Worm (Caenorhabditis elegans): Measurements from ENCODE around the gene F54H12.7.

The F54H12.7 gene

DNA sequence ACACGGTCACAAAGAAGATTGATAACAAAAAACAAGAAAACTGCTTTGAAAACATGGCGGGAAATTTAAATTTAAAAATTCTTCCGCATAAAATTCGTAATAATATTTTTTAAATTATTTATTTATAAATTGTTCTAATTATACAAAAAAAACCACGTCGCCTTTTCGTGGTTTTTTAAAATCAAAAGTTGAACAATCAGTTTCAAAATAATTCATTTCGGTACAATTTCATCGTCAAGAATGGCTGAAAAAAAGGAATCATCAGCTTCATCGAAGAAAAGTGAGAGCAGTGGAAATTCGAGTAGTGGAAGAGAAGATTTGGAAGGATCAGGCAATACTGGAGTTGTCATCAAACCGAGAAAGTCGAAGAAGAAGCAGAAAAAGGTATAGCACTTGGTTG, at the start of gene F54H12.7, which contains the start of gene F54H12.8:
Gene F54H12.7, plus strand, starts transcription at position 229 of the 400 bp plus-strand sequence.
Gene F54H12.8, minus strand, starts transcription at position 101 of the 400 bp plus-strand sequence.
- TF ChIP-seq mab-5 (tag; optimal IDR thresholded peaks at IDR 0.05) (no peak), nhr-28 (tag; optimal IDR thresholded peaks at IDR 0.05) (no peak), elt-1 (tag; optimal IDR thresholded peaks at IDR 0.05; ENCODE audit: borderline replicate concordance, insufficient read depth) (no peak), nhr-237 (tag; optimal IDR thresholded peaks at IDR 0.05) (no peak), nhr-12 (tag; optimal IDR thresholded peaks at IDR 0.05) (no peak), ceh-43 (GFP tag; optimal IDR thresholded peaks at IDR 0.05) (no peak), nhr-2 (tag; optimal IDR thresholded peaks at IDR 0.05) (no peak), lsy-2 (tag; optimal IDR thresholded peaks at IDR 0.05) (no peak), mep-1 (tag; optimal IDR thresholded peaks at IDR 0.05) (no peak)

DNA sequence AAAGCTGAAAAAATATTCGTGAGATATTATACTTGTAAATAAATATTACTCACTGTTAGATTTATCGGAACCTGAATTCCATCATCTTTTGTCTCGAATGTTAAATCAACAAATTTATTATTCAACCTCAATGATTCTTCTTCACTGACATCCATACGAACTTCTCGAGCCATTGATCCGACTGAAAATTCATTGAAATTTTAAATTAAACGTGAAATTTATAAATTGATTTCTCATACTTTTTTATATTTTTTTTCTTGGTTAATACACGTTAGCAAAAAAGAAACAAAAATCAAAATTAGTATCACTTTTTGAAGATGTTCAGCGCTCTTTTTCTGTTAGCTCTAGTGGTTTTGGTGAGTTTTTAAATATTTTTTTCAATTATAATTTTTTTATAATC, 49.3 kb upstream of the F54H12.7 start, which contains the start of gene C29E4.14:
Gene C29E4.14, plus strand, starts transcription at position 301 of the 400 bp plus-strand sequence.
- TF ChIP-seq ceh-43 (GFP tag; optimal IDR thresholded peaks at IDR 0.05) (no peak), tbx-8 (GFP tag; optimal IDR thresholded peaks at IDR 0.05) (no peak), drap-1 (GFP tag; optimal IDR thresholded peaks at IDR 0.05) (no peak), ceh-83 (GFP tag; optimal IDR thresholded peaks at IDR 0.05) (no peak), zip-8 (tag; optimal IDR thresholded peaks at IDR 0.05) (no peak), flh-1 (GFP tag; optimal IDR thresholded peaks at IDR 0.05) (no peak), mls-2 (tag; optimal IDR thresholded peaks at IDR 0.05) (no peak), sem-2 (GFP tag; optimal IDR thresholded peaks at IDR 0.05) (no peak), blmp-1 (tag; optimal IDR thresholded peaks at IDR 0.05) (no peak), nhr-12 (tag; optimal IDR thresholded peaks at IDR 0.05) (no peak), bed-3 (GFP tag; optimal IDR thresholded peaks at IDR 0.05) (no peak), unc-39 (tag; optimal IDR thresholded peaks at IDR 0.05) (no peak)

DNA sequence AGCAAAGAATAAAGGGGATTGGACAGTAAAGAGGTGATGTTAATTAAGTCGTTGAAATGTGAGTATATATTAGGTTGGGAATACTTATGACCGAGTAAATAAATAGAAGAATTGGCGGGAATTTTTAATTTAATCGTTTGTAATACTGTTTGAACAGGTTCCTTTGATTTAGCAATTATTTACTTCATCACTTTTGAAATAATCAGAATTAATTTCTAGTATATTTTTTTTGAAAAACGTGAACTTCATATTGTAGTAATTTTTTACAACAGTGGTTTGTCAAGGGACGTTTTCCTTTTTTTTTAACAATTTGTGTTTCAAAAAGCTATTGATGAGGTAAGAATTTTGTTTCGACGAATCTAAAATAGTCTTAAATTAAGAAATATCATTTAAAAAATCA, 46.9 kb upstream of the F54H12.7 start, which contains the start of gene C29E4.17:
Gene C29E4.17, plus strand, starts transcription at position 301 of the 400 bp plus-strand sequence.
- TF ChIP-seq lin-13 (tag; optimal IDR thresholded peaks at IDR 0.05) (no peak), mep-1 (tag; optimal IDR thresholded peaks at IDR 0.05) (no peak), unc-62 (GFP tag; optimal IDR thresholded peaks at IDR 0.05) (no peak), flh-1 (GFP tag; optimal IDR thresholded peaks at IDR 0.05) (no peak), lin-32 (GFP tag; optimal IDR thresholded peaks at IDR 0.05) (no peak), M03D4.4 (tag; optimal IDR thresholded peaks at IDR 0.05) (no peak)

DNA sequence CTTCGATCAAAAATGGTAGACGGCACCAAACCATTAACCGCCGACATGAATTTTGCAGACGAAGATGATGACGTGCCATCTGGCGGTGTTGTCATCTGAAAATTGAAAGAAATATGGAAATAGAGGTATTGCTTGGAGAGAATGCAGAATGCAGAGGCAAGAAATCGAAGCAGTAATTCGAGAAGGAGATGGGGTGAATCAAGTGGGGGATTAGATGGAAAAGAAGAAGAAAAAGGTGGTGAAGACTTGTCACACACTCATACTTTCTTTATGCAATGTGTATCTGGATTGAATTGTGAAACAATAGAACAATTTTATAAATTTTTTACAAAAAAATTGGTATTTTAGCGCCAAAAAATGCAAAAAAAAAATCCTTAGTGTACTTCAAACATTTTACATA, 44.3 kb upstream of the F54H12.7 start, which contains the start of gene tag-250:
Gene tag-250, minus strand, starts transcription at position 101 of the 400 bp plus-strand sequence.
- TF ChIP-seq lin-32 (GFP tag; optimal IDR thresholded peaks at IDR 0.05) = no peak
- TF ChIP-seq mep-1 (tag; optimal IDR thresholded peaks at IDR 0.05) = no peak
- no peak for TF ChIP-seq unc-62 (GFP tag; optimal IDR thresholded peaks at IDR 0.05)
- no peak for TF ChIP-seq pha-4 (tag; optimal IDR thresholded peaks at IDR 0.05)
- no peak for TF ChIP-seq bed-3 (GFP tag; optimal IDR thresholded peaks at IDR 0.05)
- no peak for TF ChIP-seq nhr-237 (tag; optimal IDR thresholded peaks at IDR 0.05)
- TF ChIP-seq snpc-4 (tag; optimal IDR thresholded peaks at IDR 0.05) = no peak
- TF ChIP-seq elt-3 (tag; optimal IDR thresholded peaks at IDR 0.05) = no peak
- TF ChIP-seq M03D4.4 (tag; optimal IDR thresholded peaks at IDR 0.05) = no peak
- TF ChIP-seq lsy-2 (tag; optimal IDR thresholded peaks at IDR 0.05) = no peak
- no peak for TF ChIP-seq nhr-28 (tag; optimal IDR thresholded peaks at IDR 0.05)
- no peak for TF ChIP-seq ham-2 (GFP tag; optimal IDR thresholded peaks at IDR 0.05)
- no peak for TF ChIP-seq ceh-43 (GFP tag; optimal IDR thresholded peaks at IDR 0.05)
- TF ChIP-seq zip-8 (tag; optimal IDR thresholded peaks at IDR 0.05) = no peak
- no peak for TF ChIP-seq ztf-11 (tag; optimal IDR thresholded peaks at IDR 0.05)
- TF ChIP-seq flh-1 (GFP tag; optimal IDR thresholded peaks at IDR 0.05) = no peak

DNA sequence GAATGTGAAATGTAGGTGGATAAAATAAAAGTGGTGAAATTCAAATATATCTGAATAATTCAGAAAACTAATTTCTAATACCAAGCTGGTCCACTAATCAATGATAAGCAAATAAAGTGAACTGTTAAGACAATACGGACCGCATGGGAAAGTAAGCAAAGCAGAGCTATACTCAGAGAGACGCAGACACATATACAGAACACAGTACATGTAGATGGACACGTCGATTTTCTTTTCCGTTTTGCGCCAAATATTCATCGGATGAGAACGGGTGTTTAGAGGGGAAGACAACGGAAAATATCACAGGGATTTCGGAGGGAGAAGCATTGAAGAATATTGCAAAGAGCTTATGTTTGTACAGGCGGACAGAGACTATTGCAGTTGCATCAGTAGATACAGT, 43.2 kb upstream of the F54H12.7 start:
- TF ChIP-seq ztf-11 (tag; optimal IDR thresholded peaks at IDR 0.05) = no peak
- peak; percentile 24 for TF ChIP-seq nhr-237 (tag; optimal IDR thresholded peaks at IDR 0.05)
- peak; percentile 78 for TF ChIP-seq ham-2 (GFP tag; optimal IDR thresholded peaks at IDR 0.05)
- TF ChIP-seq lsy-2 (tag; optimal IDR thresholded peaks at IDR 0.05) = peak; percentile 2
- TF ChIP-seq cnd-1 (tag; optimal IDR thresholded peaks at IDR 0.05) = no peak
- peak; percentile 34 for TF ChIP-seq pha-4 (tag; optimal IDR thresholded peaks at IDR 0.05)

DNA sequence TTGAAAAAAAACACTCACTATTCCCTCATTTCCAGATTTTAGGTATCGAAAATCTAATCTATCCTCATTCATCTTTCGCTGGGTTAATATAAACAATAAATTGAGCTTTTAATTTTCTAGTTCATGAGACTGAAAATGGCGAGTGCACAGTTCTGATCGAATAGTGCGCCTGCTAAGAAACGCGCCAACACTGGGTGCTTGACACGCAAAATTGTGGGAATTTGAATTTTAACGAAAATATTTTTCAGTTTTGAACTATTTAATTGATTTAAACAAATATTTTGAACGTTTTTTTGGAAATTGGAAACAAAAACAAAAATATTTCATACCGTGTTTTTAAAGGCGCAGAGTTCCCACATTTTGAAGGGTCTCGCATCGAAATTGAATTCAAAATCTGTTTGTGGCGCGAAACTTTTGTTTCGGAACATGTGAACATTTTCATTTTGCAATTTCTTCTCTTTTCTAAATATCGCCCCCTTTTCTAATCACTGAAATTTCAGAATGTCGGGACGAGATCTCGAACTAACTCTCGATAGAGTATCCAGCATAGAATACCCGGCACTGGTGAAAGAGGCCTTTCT, 40.5 kb upstream of the F54H12.7 start, which contains the start of the genes C29E4.13 and npp-15:
Gene C29E4.13, minus strand, starts transcription at position 169 of the 581 bp plus-strand sequence.
Gene npp-15, plus strand, starts transcription at position 495 of the 581 bp plus-strand sequence.
- TF ChIP-seq unc-120 (tag; optimal IDR thresholded peaks at IDR 0.05; ENCODE audit: poor library complexity, severe bottlenecking) (no peak), snpc-4 (tag; optimal IDR thresholded peaks at IDR 0.05) (no peak), mab-5 (tag; optimal IDR thresholded peaks at IDR 0.05) (no peak), tbx-8 (GFP tag; optimal IDR thresholded peaks at IDR 0.05) (no peak), sem-2 (GFP tag; optimal IDR thresholded peaks at IDR 0.05) (no peak), ceh-43 (GFP tag; optimal IDR thresholded peaks at IDR 0.05) (no peak), nhr-237 (tag; optimal IDR thresholded peaks at IDR 0.05) (peak; percentile 16), nhr-2 (tag; optimal IDR thresholded peaks at IDR 0.05) (no peak), bed-3 (GFP tag; optimal IDR thresholded peaks at IDR 0.05) (no peak), ztf-11 (tag; optimal IDR thresholded peaks at IDR 0.05) (no peak), cnd-1 (tag; optimal IDR thresholded peaks at IDR 0.05) (no peak), lsy-2 (tag; optimal IDR thresholded peaks at IDR 0.05) (peak; percentile 34), ham-2 (GFP tag; optimal IDR thresholded peaks at IDR 0.05) (no peak)

All from whole organism, mixed stage, embryonic.